Worm (Caenorhabditis elegans) whole organism, young adult: Measurements from ENCODE around the gene Y111B2A.12.

Experiments
- B0019.2 ChIP-seq: fragments of 200-800 bp; sonication (Bioruptor generic); conservative IDR thresholded peaks from 2 replicates; pipeline ENCODE4 v1.3.6; 2022; ENCODE audit warnings: missing genetic modification reagents, missing genetic modification characterization, missing compliant biosample characterization
- D2030.7 ChIP-seq: fragments of 200-800 bp; sonication (Bioruptor generic); IDR thresholded peaks from 2 replicates; pipeline ENCODE4 v1.3.6; 2022; ENCODE audit warnings: missing genetic modification reagents, missing genetic modification characterization, missing compliant biosample characterization
- ZK185.1 ChIP-seq: sonication (generic microtip); optimal IDR thresholded peaks from 2 replicates; lab custom pipeline; 2016; ENCODE audit warnings: mild to moderate bottlenecking, missing genetic modification characterization, missing compliant biosample characterization; ENCODE audit not compliant: poor library complexity, severe bottlenecking
- atf-7 ChIP-seq: sonication (generic microtip); optimal IDR thresholded peaks from 2 replicates; lab custom pipeline; 2017; ENCODE audit warnings: mild to moderate bottlenecking, missing genetic modification characterization, missing compliant biosample characterization
- ceh-40 ChIP-seq: fragments of 200-800 bp; sonication (Bioruptor generic); IDR thresholded peaks from 2 replicates; pipeline ENCODE4 v1.3.6; 2022; ENCODE audit warnings: missing genetic modification characterization, missing compliant biosample characterization
- dpl-1 ChIP-seq: fragments of 150-350 bp; optimal IDR thresholded peaks from 2 replicates; lab custom pipeline; 2014; ENCODE audit warnings: missing biosample characterization, missing genetic modification reagents, missing genetic modification characterization
- him-1 ChIP-seq: sonication (generic microtip); optimal IDR thresholded peaks from 2 replicates; lab custom pipeline; 2016; ENCODE audit warnings: missing genotype, missing genetic modification reagents, missing genetic modification characterization, missing compliant biosample characterization
- hmg-20 ChIP-seq: fragments of 200-800 bp; sonication (Bioruptor generic); IDR thresholded peaks from 2 replicates; pipeline ENCODE4 v1.3.6; 2022; ENCODE audit warnings: missing genetic modification reagents, missing genetic modification characterization, missing compliant biosample characterization
- lin-40 ChIP-seq: sonication (generic microtip); optimal IDR thresholded peaks from 2 replicates; lab custom pipeline; 2016; ENCODE audit warnings: missing genetic modification characterization, mild to moderate bottlenecking, missing compliant biosample characterization, missing genotype, missing genetic modification reagents
- madf-3 ChIP-seq: fragments of 200-800 bp; sonication (Bioruptor generic); IDR thresholded peaks from 2 replicates; pipeline ENCODE4 v1.3.6; 2022; ENCODE audit warnings: missing genetic modification reagents, missing genetic modification characterization, missing compliant biosample characterization
- nhr-179 ChIP-seq: sonication (generic microtip); optimal IDR thresholded peaks from 2 replicates; lab custom pipeline; 2016; ENCODE audit warnings: mild to moderate bottlenecking, missing genetic modification characterization, missing compliant biosample characterization
- snpc-4 ChIP-seq, 5 experiments: fragments of 150-350 bp in 1 of 5; sonication (generic microtip) in 4 of 5; optimal IDR thresholded peaks; 2 replicates each; lab custom pipeline; 2014 to 2018; ENCODE audit warnings: missing genetic modification characterization in 5 of 5, missing biosample characterization in 3 of 5, antibody characterized with exemption in 2 of 5, mild to moderate bottlenecking in 2 of 5, missing compliant biosample characterization in 2 of 5, missing genotype in 2 of 5, moderate library complexity in 2 of 5, missing genetic modification reagents in 1 of 5
- unc-62 ChIP-seq: fragments of 150-350 bp; optimal IDR thresholded peaks from 2 replicates; lab custom pipeline; 2014; ENCODE audit warnings: missing biosample characterization, missing genetic modification reagents, missing genetic modification characterization

DNA sequence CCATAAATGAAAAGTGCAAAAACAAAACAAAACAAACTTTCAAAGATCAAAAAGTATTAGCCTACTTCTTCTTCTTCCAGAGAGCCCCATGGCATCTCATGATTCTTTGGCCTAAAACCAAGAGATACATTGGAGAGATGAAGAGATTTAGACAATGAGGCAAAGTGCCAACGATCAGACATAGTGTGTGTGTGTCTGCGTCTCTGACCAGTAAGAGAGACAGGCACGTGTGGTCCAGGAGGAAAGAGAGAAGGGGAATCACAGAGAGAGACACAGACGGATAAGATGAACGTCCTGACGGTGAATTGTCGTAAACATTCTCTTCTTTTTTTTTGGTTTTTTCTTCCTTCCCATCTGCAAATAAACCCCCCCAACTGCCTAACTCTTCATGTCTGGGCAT, 25.6 kb upstream of the Y111B2A.12 start:
- TF ChIP-seq madf-3 = 0 out of 2 replicates have a peak, but pooled peaks have one; percentile 68
- no peak for TF ChIP-seq hmg-20 (GFP tag; lab: Robert Waterston, UW)
- TF ChIP-seq dpl-1 (GFP tag; lab: Kevin White, UChicago) = no peak
- TF ChIP-seq ZK185.1 (tag; lab: Kevin White, UChicago) = no peak
- TF ChIP-seq nhr-179 (tag; lab: Kevin White, UChicago) = no peak
- TF ChIP-seq D2030.7 (GFP tag; lab: Robert Waterston, UW) = no peak
- TF ChIP-seq snpc-4 (GFP tag; optimal IDR thresholded peaks at IDR 0.05; lab: Kevin White, UChicago) = no peak
- TF ChIP-seq snpc-4 (tag; optimal IDR thresholded peaks at IDR 0.05; lab: Kevin White, UChicago) = peak in 1 of 4 experiments; percentile 27
- no peak for TF ChIP-seq atf-7
- TF ChIP-seq B0019.2 (GFP tag; lab: Robert Waterston, UW) = no peak
- TF ChIP-seq him-1 (tag; lab: Kevin White, UChicago) = no peak
- TF ChIP-seq lin-40 (tag; lab: Kevin White, UChicago) = peak; percentile 90
- TF ChIP-seq ceh-40 (GFP tag; lab: Robert Waterston, UW) = no peak
- peak; percentile 16 for TF ChIP-seq unc-62
